Worm (Caenorhabditis elegans): ENCODE results near the gene brf-1.

DNA sequence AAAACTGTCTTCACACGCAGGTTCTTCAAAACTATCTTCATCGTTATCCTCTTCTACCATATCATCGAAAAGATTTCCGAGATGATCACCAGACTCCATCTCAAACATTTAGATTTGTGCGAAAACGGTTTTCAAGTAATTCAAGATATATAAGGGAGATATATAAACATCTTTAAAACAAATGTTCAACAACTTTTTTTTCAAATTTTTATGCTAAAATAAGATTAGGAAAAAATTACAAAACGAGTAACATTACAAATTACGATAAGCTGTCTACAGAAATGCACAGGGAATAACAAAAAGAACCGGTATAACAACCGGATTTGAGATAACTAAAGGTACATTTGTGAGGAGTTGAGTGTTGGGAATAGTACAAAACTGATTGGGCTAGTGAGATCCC, 9.7 kb upstream of the brf-1 start, which contains the start of gene C30G12.6:
- TF ChIP-seq tbx-11 (GFP tag; IDR thresholded peaks at IDR 0.05) = no peak
- TF ChIP-seq ceh-36 (tag; optimal IDR thresholded peaks at IDR 0.05) = no peak
- no peak for TF ChIP-seq hnd-1 (tag; optimal IDR thresholded peaks at IDR 0.05)
- TF ChIP-seq scrt-1 (GFP tag; IDR thresholded peaks at IDR 0.05) = no peak
- no peak for TF ChIP-seq pes-1 (GFP tag; IDR thresholded peaks at IDR 0.05)
- no peak for TF ChIP-seq ama-1 (optimal IDR thresholded peaks at IDR 0.05)
